Fruit fly (Drosophila melanogaster): ENCODE data around the gene CecC.
A peak's percentile ranks its signal among the peaks of the same experiment; 100 is the strongest.

The CecC gene

DNA sequence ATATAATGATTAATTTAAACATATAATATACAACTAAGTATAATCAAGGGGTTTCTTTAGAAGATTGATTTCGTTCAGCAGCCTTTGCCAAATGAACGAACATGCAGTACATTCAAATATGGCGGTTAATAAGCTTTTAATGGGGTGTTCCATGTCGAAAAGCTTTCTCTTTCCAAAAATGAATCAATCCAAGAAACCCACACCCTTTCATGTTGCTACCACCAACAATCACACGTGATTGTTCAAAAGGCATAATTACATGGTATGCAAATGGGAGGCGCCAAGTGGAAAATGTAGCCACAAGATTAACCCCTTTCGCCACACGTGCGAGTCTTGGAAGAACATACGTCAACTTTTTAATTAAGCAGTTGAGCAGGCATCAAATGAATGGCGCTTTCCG is 10.3 kb upstream of the CecC start (continued):
- TF ChIP-seq hbn (GFP tag; IDR thresholded peaks at IDR 0.05; ENCODE audit: partially characterized antibody) = no peak
- TF ChIP-seq sd (tag; optimal IDR thresholded peaks at IDR 0.05) = no peak
- peak; percentile 6 for TF ChIP-seq CG12769 (tag; optimal IDR thresholded peaks at IDR 0.05)
- no peak for TF ChIP-seq CG8089 (GFP tag; optimal IDR thresholded peaks at IDR 0.05)
- TF ChIP-seq ranshi (GFP tag; IDR thresholded peaks at IDR 0.05) = no peak
- TF ChIP-seq CkIIα-i1 (GFP tag; IDR thresholded peaks at IDR 0.05) = no peak
- no peak for TF ChIP-seq CG15073 (GFP tag; optimal IDR thresholded peaks at IDR 0.05)
- TF ChIP-seq gcm (GFP tag; optimal IDR thresholded peaks at IDR 0.05) = no peak
- TF ChIP-seq dm (GFP tag; optimal IDR thresholded peaks at IDR 0.05) = no peak
- no peak for TF ChIP-seq ham (GFP tag; IDR thresholded peaks at IDR 0.05)
- peak; percentile 35; the same call in 1 of the 2 replicates for TF ChIP-seq vvl (GFP tag; IDR thresholded peaks at IDR 0.05)
- no peak for TF ChIP-seq CG2120 (GFP tag; optimal IDR thresholded peaks at IDR 0.05)
- TF ChIP-seq CG17912 (GFP tag; optimal IDR thresholded peaks at IDR 0.05) = no peak
- TF ChIP-seq sim (GFP tag; IDR thresholded peaks at IDR 0.05) = no peak
- peak; percentile 75 for TF ChIP-seq Dp (GFP tag; optimal IDR thresholded peaks at IDR 0.05)
- TF ChIP-seq Fer1 (GFP tag; optimal IDR thresholded peaks at IDR 0.05) = no peak
- no peak for TF ChIP-seq Atf3 (GFP tag; optimal IDR thresholded peaks at IDR 0.05)
- TF ChIP-seq TFAM (GFP tag; optimal IDR thresholded peaks at IDR 0.05) = no peak
- TF ChIP-seq cato (GFP tag; optimal IDR thresholded peaks at IDR 0.05; ENCODE audit: borderline replicate concordance) = no peak
- TF ChIP-seq org-1 (GFP tag; optimal IDR thresholded peaks at IDR 0.05) = no peak
- no peak for TF ChIP-seq twi (tag; optimal IDR thresholded peaks at IDR 0.05)
- TF ChIP-seq tll (GFP tag; optimal IDR thresholded peaks at IDR 0.05) = no peak
- TF ChIP-seq tap (tag; optimal IDR thresholded peaks at IDR 0.05) = no peak
- TF ChIP-seq chn (GFP tag; optimal IDR thresholded peaks at IDR 0.05) = no peak
- TF ChIP-seq Drgx (GFP tag; IDR thresholded peaks at IDR 0.05) = no peak
- TF ChIP-seq unc-4 (GFP tag; IDR thresholded peaks at IDR 0.05; ENCODE audit: partially characterized antibody) = no peak
- TF ChIP-seq CG6689 (GFP tag; IDR thresholded peaks at IDR 0.05) = no peak
- TF ChIP-seq Jarid2 (GFP tag; optimal IDR thresholded peaks at IDR 0.05) = no peak
- no peak for TF ChIP-seq Scr (GFP tag; IDR thresholded peaks at IDR 0.05; ENCODE audit: partially characterized antibody)
- no peak for TF ChIP-seq Dip3 (GFP tag; optimal IDR thresholded peaks at IDR 0.05)
- TF ChIP-seq PHDP (tag; optimal IDR thresholded peaks at IDR 0.05) = no peak
- no peak for TF ChIP-seq CG7357 (GFP tag; IDR thresholded peaks at IDR 0.05)
- TF ChIP-seq CG17186 (GFP tag; optimal IDR thresholded peaks at IDR 0.05) = no peak
- no peak for TF ChIP-seq CG10321 (GFP tag; IDR thresholded peaks at IDR 0.05)
- no peak for TF ChIP-seq HLH54F (GFP tag; optimal IDR thresholded peaks at IDR 0.05)
- peak; percentile 90 for TF ChIP-seq E2f2 (GFP tag; IDR thresholded peaks at IDR 0.05)
- no peak for TF ChIP-seq CG17802 (tag; optimal IDR thresholded peaks at IDR 0.05)
- no peak for TF ChIP-seq grn (GFP tag; optimal IDR thresholded peaks at IDR 0.05)
- TF ChIP-seq Meics (GFP tag; optimal IDR thresholded peaks at IDR 0.05) = no peak
- TF ChIP-seq bowl (GFP tag; IDR thresholded peaks at IDR 0.05) = no peak
- no peak for TF ChIP-seq Atf-2 (GFP tag; optimal IDR thresholded peaks at IDR 0.05)
- TF ChIP-seq CG31365 (tag; optimal IDR thresholded peaks at IDR 0.05) = no peak
- no peak for TF ChIP-seq CG11723 (GFP tag; optimal IDR thresholded peaks at IDR 0.05)
- TF ChIP-seq CG11504 (tag; optimal IDR thresholded peaks at IDR 0.05) = peak; percentile 72
- no peak for TF ChIP-seq CG14050 (GFP tag; IDR thresholded peaks at IDR 0.05)
- no peak for TF ChIP-seq CG7987 (GFP tag; optimal IDR thresholded peaks at IDR 0.05)
- no peak for TF ChIP-seq pfk (GFP tag; optimal IDR thresholded peaks at IDR 0.05)
- no peak for TF ChIP-seq Oaz (GFP tag; IDR thresholded peaks at IDR 0.05)

All from whole organism, embryonic.